Fruit fly (Drosophila melanogaster): Measurements from ENCODE around the gene lz.
A peak's percentile ranks its signal among the peaks of the same experiment; 100 is the strongest.

Gene lz

DNA sequence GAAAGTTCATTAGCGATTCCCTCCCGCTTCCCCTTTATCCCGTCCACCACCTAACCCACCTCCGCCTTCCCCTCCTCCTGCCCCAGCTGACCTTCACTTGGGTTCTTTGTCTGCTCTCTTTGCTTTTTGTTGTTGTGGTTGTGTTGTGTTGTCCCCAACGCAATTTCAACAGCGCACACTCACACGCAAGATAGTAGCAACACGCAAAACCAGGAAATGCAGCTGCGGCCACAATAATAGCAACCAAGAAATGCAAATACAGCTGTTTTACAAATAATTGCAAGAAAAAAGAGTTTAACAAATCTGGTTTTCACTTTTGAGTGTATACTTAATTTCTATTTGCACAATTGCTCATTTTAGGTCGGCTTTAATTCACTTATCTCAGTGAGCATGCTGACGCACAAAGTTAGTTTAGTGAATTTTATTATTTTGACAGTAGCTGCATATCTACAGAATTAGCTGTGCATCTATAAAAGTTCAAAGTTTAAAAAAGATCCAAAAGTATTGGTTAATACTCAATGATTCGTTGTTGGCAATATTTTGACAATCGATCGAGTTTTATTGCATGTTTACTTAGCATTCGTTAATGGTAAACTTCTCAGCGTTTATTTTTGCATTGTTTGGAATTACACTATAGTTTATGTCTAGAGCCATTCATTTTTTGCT, 33.1 kb upstream of the lz start (continued):
- TF ChIP-seq CG17802 (tag; optimal IDR thresholded peaks at IDR 0.05) (no peak), CG12219 (GFP tag; optimal IDR thresholded peaks at IDR 0.05) (no peak), CG9727 (GFP tag; optimal IDR thresholded peaks at IDR 0.05) (peak; percentile 2), Trl (optimal IDR thresholded peaks at IDR 0.05) (no peak), Trl (GFP tag; optimal IDR thresholded peaks at IDR 0.05) (no peak), CG16779 (GFP tag; IDR thresholded peaks at IDR 0.05) (no peak), phol (tag; optimal IDR thresholded peaks at IDR 0.05) (peak; percentile 15), CG33557 (GFP tag; optimal IDR thresholded peaks at IDR 0.05) (no peak), Abd-B (GFP tag; optimal IDR thresholded peaks at IDR 0.05) (no peak), Lpt (GFP tag; optimal IDR thresholded peaks at IDR 0.05) (no peak), Hmr (GFP tag; optimal IDR thresholded peaks at IDR 0.05) (no peak), zfh1 (GFP tag; IDR thresholded peaks at IDR 0.05) (peak; percentile 55; the same call in 2 of the 3 replicates), Usf (GFP tag; optimal IDR thresholded peaks at IDR 0.05) (no peak), CG17359 (tag; optimal IDR thresholded peaks at IDR 0.05) (peak; percentile 30), dati (GFP tag; IDR thresholded peaks at IDR 0.05) (no peak; the same call in 1 of the 2 replicates), grau (tag; optimal IDR thresholded peaks at IDR 0.05) (peak; percentile 25), cad (GFP tag; optimal IDR thresholded peaks at IDR 0.05) (no peak), Meics (GFP tag; optimal IDR thresholded peaks at IDR 0.05) (no peak), Ravus (GFP tag; IDR thresholded peaks at IDR 0.05) (no peak), CG13296 (GFP tag; optimal IDR thresholded peaks at IDR 0.05) (no peak), jumu (GFP tag; optimal IDR thresholded peaks at IDR 0.05) (no peak), crp (GFP tag; optimal IDR thresholded peaks at IDR 0.05) (no peak), CG17912 (GFP tag; optimal IDR thresholded peaks at IDR 0.05) (no peak), CG10274 (GFP tag; optimal IDR thresholded peaks at IDR 0.05) (no peak), cwo (GFP tag; optimal IDR thresholded peaks at IDR 0.05) (no peak), CG13424 (tag; optimal IDR thresholded peaks at IDR 0.05) (peak; percentile 24), sna (GFP tag; IDR thresholded peaks at IDR 0.05; ENCODE audit: partially characterized antibody) (no peak), Xbp1 (GFP tag; optimal IDR thresholded peaks at IDR 0.05) (peak; percentile 22), dpn (GFP tag; optimal IDR thresholded peaks at IDR 0.05) (peak in 1 of 2 experiments; percentile 24), CG17568 (GFP tag; optimal IDR thresholded peaks at IDR 0.05) (no peak), CG4730 (GFP tag; IDR thresholded peaks at IDR 0.05) (no peak), CG10267 (tag; optimal IDR thresholded peaks at IDR 0.05) (no peak), Neu2 (GFP tag; optimal IDR thresholded peaks at IDR 0.05; ENCODE audit: borderline replicate concordance) (no peak), Optix (GFP tag; IDR thresholded peaks at IDR 0.05) (peak; percentile 37; the same call in 1 of the 3 replicates), CG10979 (tag; optimal IDR thresholded peaks at IDR 0.05) (peak; percentile 34), Dfd (GFP tag; optimal IDR thresholded peaks at IDR 0.05) (no peak), CG1647 (GFP tag; optimal IDR thresholded peaks at IDR 0.05) (no peak), CG10366 (GFP tag; IDR thresholded peaks at IDR 0.05) (no peak), mld (GFP tag; IDR thresholded peaks at IDR 0.05; ENCODE audit: partially characterized antibody) (no peak), ems (GFP tag; optimal IDR thresholded peaks at IDR 0.05) (no peak), CkIIα-i1 (GFP tag; IDR thresholded peaks at IDR 0.05) (no peak), ssp (GFP tag; IDR thresholded peaks at IDR 0.05) (no peak), CG13894 (tag; optimal IDR thresholded peaks at IDR 0.05) (no peak), CG13624 (GFP tag; optimal IDR thresholded peaks at IDR 0.05) (no peak), CG33213 (GFP tag; optimal IDR thresholded peaks at IDR 0.05) (no peak), Mrtf (GFP tag; IDR thresholded peaks at IDR 0.05) (no peak), Ptx1 (GFP tag; IDR thresholded peaks at IDR 0.05) (peak; percentile 28; the same call in 1 of the 2 replicates), trh (GFP tag; optimal IDR thresholded peaks at IDR 0.05) (no peak), Xrp1 (GFP tag; IDR thresholded peaks at IDR 0.05) (peak; percentile 49; the same call in 1 of the 2 replicates), CG12299 (tag; optimal IDR thresholded peaks at IDR 0.05) (no peak)

Data from whole organism, embryonic.